Worm (Caenorhabditis elegans) whole organism, L4/young adult: ENCODE measurements around the gene npr-2.

Experiments
- W03F9.2 ChIP-seq: fragments of 150-350 bp; optimal IDR thresholded peaks from 2 replicates; lab custom pipeline; 2014; ENCODE audit warnings: missing biosample characterization, missing genetic modification characterization
- dao-5 ChIP-seq: sonication (generic microtip); optimal IDR thresholded peaks from 2 replicates; lab custom pipeline; 2016; ENCODE audit warnings: missing genotype, missing genetic modification characterization, moderate library complexity, missing compliant biosample characterization
- him-1 ChIP-seq: sonication (generic microtip); optimal IDR thresholded peaks from 2 replicates; lab custom pipeline; 2016; ENCODE audit warnings: missing genotype, missing genetic modification reagents, missing genetic modification characterization, missing compliant biosample characterization

DNA sequence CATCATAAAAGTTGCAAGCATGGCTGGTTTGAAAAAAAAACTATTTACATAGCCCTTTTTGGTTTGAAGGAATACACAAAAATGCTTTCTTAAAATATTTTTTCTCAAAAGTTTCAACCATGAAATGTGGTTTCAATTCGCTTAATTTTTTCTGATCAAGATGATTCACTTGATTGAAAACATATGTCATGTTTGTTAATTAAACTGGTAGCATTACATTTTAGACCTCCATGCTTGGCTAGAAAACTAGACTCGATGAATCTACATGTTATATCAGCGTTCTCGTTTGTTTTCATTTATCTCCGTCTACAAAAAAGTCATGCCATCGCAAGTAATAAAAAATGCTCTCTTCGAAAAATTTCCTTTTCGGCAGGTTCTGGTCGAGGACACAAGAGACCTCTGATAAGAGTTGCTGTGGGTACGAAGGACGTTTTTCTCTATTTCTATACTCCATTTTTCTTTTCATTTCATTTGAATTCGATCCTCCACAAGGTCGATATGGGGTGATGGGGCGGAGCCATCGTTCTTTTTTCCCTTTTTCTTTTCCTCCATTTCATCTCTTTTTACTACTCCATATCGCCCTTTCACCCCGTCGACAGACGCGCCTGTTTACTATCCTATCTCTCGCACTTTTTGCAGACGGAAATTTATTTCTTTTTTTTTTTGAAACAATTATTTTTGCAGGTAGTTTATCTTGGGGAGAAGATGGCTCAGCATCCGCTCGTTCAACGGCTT, 54.1 kb downstream of the npr-2 start, which contains the start of gene elo-1:
- TF ChIP-seq him-1 (no peak), W03F9.2 (tag; lab: Kevin White, UChicago) (no peak), dao-5 (tag; lab: Kevin White, UChicago) (no peak)
